Fruit fly (Drosophila melanogaster) whole organism, embryonic: ENCODE data around the gene Usp30.

Experiments
- B-H1 ChIP-seq: fragments of 200-800 bp; sonication (Bioruptor generic); IDR thresholded peaks from 3 replicates; pipeline ENCODE4 v1.3.6; 2022; ENCODE audit warnings: missing biosample characterization, missing genetic modification characterization
- CG11560 ChIP-seq: fragments of 200-800 bp; sonication (Bioruptor generic); IDR thresholded peaks from 3 replicates; pipeline ENCODE4 v1.3.6; 2022; ENCODE audit warnings: missing biosample characterization, missing genetic modification characterization
- CG12236 ChIP-seq: fragments of 200-800 bp; sonication (Bioruptor generic); optimal IDR thresholded peaks from 2 replicates; lab custom pipeline; 2016; ENCODE audit warnings: missing biosample characterization, missing genetic modification characterization
- Pdp1 ChIP-seq, 2 experiments: fragments of 200-800 bp; sonication (Bioruptor generic); optimal IDR thresholded peaks; 3 replicates each; lab custom pipeline; 2016; ENCODE audit warnings: missing biosample characterization in 2 of 2, missing genetic modification characterization in 2 of 2, mild to moderate bottlenecking in 1 of 2, moderate library complexity in 1 of 2
- Sin3A ChIP-seq: fragments of >200 bp; optimal IDR thresholded peaks from 2 replicates; lab custom pipeline; 2018
- cg ChIP-seq: fragments of 200-800 bp; sonication (Bioruptor generic); optimal IDR thresholded peaks from 3 replicates; lab custom pipeline; 2019; ENCODE audit warnings: missing biosample characterization, mild to moderate bottlenecking, missing genetic modification characterization, moderate library complexity
- cwo ChIP-seq: fragments of 200-800 bp; sonication (Bioruptor generic); optimal IDR thresholded peaks from 3 replicates; lab custom pipeline; 2017; ENCODE audit warnings: missing biosample characterization, missing genetic modification characterization, mild to moderate bottlenecking, moderate library complexity, missing genetic modification reagents
- fd64A ChIP-seq: fragments of 200-800 bp; sonication (Bioruptor generic); optimal IDR thresholded peaks from 3 replicates; lab custom pipeline; 2018; ENCODE audit warnings: missing biosample characterization, mild to moderate bottlenecking, missing genetic modification characterization

DNA sequence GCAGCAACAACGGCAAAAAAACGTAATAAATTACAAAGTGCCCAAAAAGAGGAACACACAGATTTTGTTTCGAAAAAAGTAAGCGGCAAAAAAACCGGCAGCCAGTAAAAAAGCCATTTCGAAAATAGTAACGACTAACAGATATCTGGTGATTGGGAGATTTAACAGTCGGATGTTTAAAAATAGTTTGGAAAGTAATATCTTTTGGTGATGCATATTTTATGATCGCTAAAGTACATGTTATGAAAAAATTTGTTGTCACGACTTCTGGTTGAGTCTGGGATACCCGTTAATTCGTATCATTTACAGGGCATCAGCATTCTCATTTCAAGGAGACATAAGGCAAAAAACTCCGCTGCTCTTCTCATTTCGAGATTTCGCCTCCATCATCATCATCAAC, 43.5 kb upstream of the Usp30 start:
- TF ChIP-seq CG11560 (tag; lab: Robert Waterston, UW): no peak
- TF ChIP-seq cwo (GFP tag; lab: Kevin White, UChicago): no peak
- no peak for TF ChIP-seq B-H1 (GFP tag; lab: Robert Waterston, UW)
- no peak for TF ChIP-seq Pdp1 (GFP tag; optimal IDR thresholded peaks at IDR 0.05; lab: Kevin White, UChicago)
- no peak for TF ChIP-seq Sin3A
- no peak for TF ChIP-seq CG12236 (GFP tag; lab: Kevin White, UChicago)
- no peak for TF ChIP-seq cg (GFP tag; lab: Kevin White, UChicago)
- no peak for TF ChIP-seq fd64A (GFP tag; lab: Kevin White, UChicago)
